Fruit fly (Drosophila melanogaster): ENCODE data around the gene CG45080.

Gene CG45080

dm6 chr3R:13304512-13305069 is 14.5 kb downstream of the CG45080 start (continued):
- TF ChIP-seq CG6163 (GFP tag; IDR thresholded peaks at IDR 0.05) (peak; percentile 53), CG1621 (tag; optimal IDR thresholded peaks at IDR 0.05) (peak; percentile 74), Lpt (GFP tag; optimal IDR thresholded peaks at IDR 0.05) (no peak), CG31627 (GFP tag; optimal IDR thresholded peaks at IDR 0.05) (no peak), CG10631 (GFP tag; optimal IDR thresholded peaks at IDR 0.05) (no peak), CG3032 (tag; optimal IDR thresholded peaks at IDR 0.05) (no peak), CG7368 (GFP tag; optimal IDR thresholded peaks at IDR 0.05) (no peak)

- TF ChIP-seq CG6276 (GFP tag; optimal IDR thresholded peaks at IDR 0.05) (no peak), net (GFP tag; optimal IDR thresholded peaks at IDR 0.05) (no peak), Ets96B (tag; optimal IDR thresholded peaks at IDR 0.05) (no peak), Lpt (GFP tag; optimal IDR thresholded peaks at IDR 0.05) (no peak), CG31627 (GFP tag; optimal IDR thresholded peaks at IDR 0.05) (no peak), CG32006 (GFP tag; optimal IDR thresholded peaks at IDR 0.05) (no peak), salr (GFP tag; optimal IDR thresholded peaks at IDR 0.05) (no peak), svp (GFP tag) (no peak), OdsH (GFP tag; optimal IDR thresholded peaks at IDR 0.05) (no peak), Eip93F (GFP tag; optimal IDR thresholded peaks at IDR 0.05) (no peak), CG9139 (GFP tag; optimal IDR thresholded peaks at IDR 0.05) (no peak), Ets21C (GFP tag; optimal IDR thresholded peaks at IDR 0.05) (no peak), dac (GFP tag; optimal IDR thresholded peaks at IDR 0.05) (no peak), cyc (GFP tag; optimal IDR thresholded peaks at IDR 0.05) (no peak), topi (GFP tag; optimal IDR thresholded peaks at IDR 0.05) (no peak), dsx (GFP tag; optimal IDR thresholded peaks at IDR 0.05; ENCODE audit: poor library complexity, severe bottlenecking) (no peak), CG34406 (GFP tag; optimal IDR thresholded peaks at IDR 0.05) (no peak), Eip75B (GFP tag; optimal IDR thresholded peaks at IDR 0.05) (no peak), acj6 (GFP tag; optimal IDR thresholded peaks at IDR 0.05) (no peak)
These were observed 15.9 kb downstream of the CG45080 start, which contains the start of gene CG43208 for dm6 chr3R:13303126-13303525. Gene CG43208, plus strand, starts transcription at chr3R:13303426.

- TF ChIP-seq vri (GFP tag; optimal IDR thresholded peaks at IDR 0.05): peak; percentile 37
- TF ChIP-seq CG8319 (GFP tag; optimal IDR thresholded peaks at IDR 0.05): no peak
These were observed 16.7 kb downstream of the CG45080 start, which contains the start of gene CG32473 for dm6 chr3R:13302348-13302747. Gene CG32473, plus strand, starts transcription at chr3R:13302648.

dm6 chr3R:13298114-13298818 is 20.8 kb downstream of the CG45080 start, which contains the start of gene CG8774:
Gene CG8774, plus strand, starts transcription at chr3R:13298768.
- no peak for TF ChIP-seq Eip75B (GFP tag; optimal IDR thresholded peaks at IDR 0.05)
- no peak for TF ChIP-seq Ets21C (GFP tag; optimal IDR thresholded peaks at IDR 0.05)

dm6 chr3R:13294461-13294860 is 24.6 kb downstream of the CG45080 start, which contains the start of gene CG8773:
Gene CG8773, plus strand, starts transcription at chr3R:13294748.
- TF ChIP-seq CG6276 (GFP tag; optimal IDR thresholded peaks at IDR 0.05) (no peak), svp (GFP tag) (no peak), Sox15 (GFP tag; optimal IDR thresholded peaks at IDR 0.05) (no peak), CG8319 (GFP tag; optimal IDR thresholded peaks at IDR 0.05) (no peak), vri (GFP tag; optimal IDR thresholded peaks at IDR 0.05) (peak; percentile 19), OdsH (GFP tag; optimal IDR thresholded peaks at IDR 0.05) (no peak)

- no peak for TF ChIP-seq fkh (GFP tag; optimal IDR thresholded peaks at IDR 0.05)
- TF ChIP-seq achi (GFP tag; optimal IDR thresholded peaks at IDR 0.05): no peak
- no peak for TF ChIP-seq spab (GFP tag; optimal IDR thresholded peaks at IDR 0.05)
- no peak for TF ChIP-seq CG3032 (tag; optimal IDR thresholded peaks at IDR 0.05)
- TF ChIP-seq Sox15 (GFP tag; optimal IDR thresholded peaks at IDR 0.05): no peak
- no peak for TF ChIP-seq Blimp-1 (GFP tag; optimal IDR thresholded peaks at IDR 0.05)
- TF ChIP-seq net (GFP tag; optimal IDR thresholded peaks at IDR 0.05): no peak
- TF ChIP-seq CG8319 (GFP tag; optimal IDR thresholded peaks at IDR 0.05): no peak
- TF ChIP-seq CG6792 (GFP tag; optimal IDR thresholded peaks at IDR 0.05): no peak
- TF ChIP-seq eg (GFP tag; IDR thresholded peaks at IDR 0.05): no peak
- TF ChIP-seq CG10631 (GFP tag; optimal IDR thresholded peaks at IDR 0.05): no peak
- no peak for TF ChIP-seq vri (GFP tag; optimal IDR thresholded peaks at IDR 0.05)
- no peak for TF ChIP-seq esn (GFP tag; optimal IDR thresholded peaks at IDR 0.05)
- TF ChIP-seq dac (GFP tag; optimal IDR thresholded peaks at IDR 0.05): no peak
- no peak for TF ChIP-seq topi (GFP tag; optimal IDR thresholded peaks at IDR 0.05)
- TF ChIP-seq CG7368 (GFP tag; optimal IDR thresholded peaks at IDR 0.05): no peak
- no peak for TF ChIP-seq CG16779 (tag; optimal IDR thresholded peaks at IDR 0.05)
- no peak for TF ChIP-seq CG11902 (GFP tag; optimal IDR thresholded peaks at IDR 0.05)
- no peak for TF ChIP-seq Sox14 (GFP tag; optimal IDR thresholded peaks at IDR 0.05)
- TF ChIP-seq Ets96B (tag; optimal IDR thresholded peaks at IDR 0.05): no peak
These were observed 25.8 kb downstream of the CG45080 start, which contains the start of gene wntD for dm6 chr3R:13293148-13293756. Gene wntD, minus strand, starts transcription at chr3R:13293198.

All from whole organism, prepupa.